Fruit fly (Drosophila melanogaster): ENCODE measurements around the gene Hsp68.
A peak's percentile ranks its signal among the peaks of the same experiment; 100 is the strongest.

Hsp68 gene

dm6 chr3R:24037538-24038265 is 19.4 kb downstream of the Hsp68 start, which contains the start of gene spas (continued):
- TF ChIP-seq exex (tag; optimal IDR thresholded peaks at IDR 0.05), result peak; percentile 0
- no peak for TF ChIP-seq pros (GFP tag; optimal IDR thresholded peaks at IDR 0.05)
- TF ChIP-seq CG8944 (GFP tag; optimal IDR thresholded peaks at IDR 0.05), result peak; percentile 58
- TF ChIP-seq CG7987 (GFP tag; optimal IDR thresholded peaks at IDR 0.05), result no peak
- peak; percentile 46 for TF ChIP-seq Fer3 (tag; optimal IDR thresholded peaks at IDR 0.05)
- TF ChIP-seq CG7745 (tag; optimal IDR thresholded peaks at IDR 0.05), result no peak
- no peak; the same call in 1 of the 2 replicates for TF ChIP-seq crol (GFP tag; IDR thresholded peaks at IDR 0.05)
- peak; percentile 52; the same call in 1 of the 3 replicates for TF ChIP-seq Mrtf (GFP tag; IDR thresholded peaks at IDR 0.05)
- TF ChIP-seq Hmx (GFP tag; optimal IDR thresholded peaks at IDR 0.05), result no peak
- peak; percentile 69; the same call in 1 of the 2 replicates for TF ChIP-seq ap (GFP tag; IDR thresholded peaks at IDR 0.05)
- TF ChIP-seq CG7556 (GFP tag; optimal IDR thresholded peaks at IDR 0.05), result peak; percentile 49
- 0 out of 3 replicates have a peak, but pooled peaks have one; percentile 37 for TF ChIP-seq C15 (GFP tag; IDR thresholded peaks at IDR 0.05)
- peak; percentile 44; the same call in 1 of the 2 replicates for TF ChIP-seq Taf1 (GFP tag; IDR thresholded peaks at IDR 0.05)
- TF ChIP-seq Ravus (GFP tag; IDR thresholded peaks at IDR 0.05), result no peak
- no peak for TF ChIP-seq sqz (GFP tag; optimal IDR thresholded peaks at IDR 0.05)
- peak; percentile 94 for TF ChIP-seq Bgb (GFP tag; IDR thresholded peaks at IDR 0.05; ENCODE audit: partially characterized antibody)
- peak; percentile 84 for TF ChIP-seq trem (tag; optimal IDR thresholded peaks at IDR 0.05)
- peak; percentile 57 for TF ChIP-seq az2 (GFP tag; optimal IDR thresholded peaks at IDR 0.05)
- TF ChIP-seq CG15479 (GFP tag; optimal IDR thresholded peaks at IDR 0.05), result no peak
- no peak for TF ChIP-seq ac (GFP tag; optimal IDR thresholded peaks at IDR 0.05)
- TF ChIP-seq nerfin-1 (tag; optimal IDR thresholded peaks at IDR 0.05), result peak; percentile 53
- TF ChIP-seq CG15073 (GFP tag; optimal IDR thresholded peaks at IDR 0.05), result peak; percentile 26
- 0 out of 3 replicates have a peak, but pooled peaks have one; percentile 26 for TF ChIP-seq CG2199 (GFP tag; IDR thresholded peaks at IDR 0.05)
- no peak; the same call in 2 of the 3 replicates for TF ChIP-seq jigr1 (GFP tag; IDR thresholded peaks at IDR 0.05)
- peak; percentile 96 for TF ChIP-seq Sry-β (GFP tag; optimal IDR thresholded peaks at IDR 0.05)
- TF ChIP-seq sna (GFP tag; IDR thresholded peaks at IDR 0.05; ENCODE audit: partially characterized antibody), result peak; percentile 96
- peak; percentile 59 for TF ChIP-seq zen (tag; optimal IDR thresholded peaks at IDR 0.05)
- TF ChIP-seq gem (tag; optimal IDR thresholded peaks at IDR 0.05), result peak; percentile 80
- TF ChIP-seq Dp (GFP tag; optimal IDR thresholded peaks at IDR 0.05), result peak; percentile 31
- TF ChIP-seq CG6254 (GFP tag; optimal IDR thresholded peaks at IDR 0.05), result peak; percentile 22
- TF ChIP-seq zfh1 (GFP tag; IDR thresholded peaks at IDR 0.05), result peak; percentile 87
- TF ChIP-seq zfh2 (GFP tag; optimal IDR thresholded peaks at IDR 0.05), result peak; percentile 82
- peak; percentile 42 for TF ChIP-seq CG11398 (GFP tag; optimal IDR thresholded peaks at IDR 0.05)
- TF ChIP-seq Trl (optimal IDR thresholded peaks at IDR 0.05), result no peak
- TF ChIP-seq Trl (GFP tag; optimal IDR thresholded peaks at IDR 0.05), result peak; percentile 67
- no peak for TF ChIP-seq Kr (GFP tag; optimal IDR thresholded peaks at IDR 0.05)
- peak; percentile 64 for TF ChIP-seq CG18764 (GFP tag; optimal IDR thresholded peaks at IDR 0.05)
- peak; percentile 67 for TF ChIP-seq HmgZ (tag; optimal IDR thresholded peaks at IDR 0.05)
- TF ChIP-seq CrebB (tag; optimal IDR thresholded peaks at IDR 0.05), result no peak
- peak; percentile 40 for TF ChIP-seq fd3F (GFP tag; optimal IDR thresholded peaks at IDR 0.05)
- peak; percentile 81 for TF ChIP-seq CG16815 (GFP tag; optimal IDR thresholded peaks at IDR 0.05)
- TF ChIP-seq danr (GFP tag; IDR thresholded peaks at IDR 0.05), result peak; percentile 50; the same call in 1 of the 2 replicates
- no peak for TF ChIP-seq CG31388 (GFP tag; optimal IDR thresholded peaks at IDR 0.05)
- peak; percentile 96 for TF ChIP-seq amos (GFP tag; IDR thresholded peaks at IDR 0.05; ENCODE audit: partially characterized antibody)
- TF ChIP-seq NC2α (GFP tag; optimal IDR thresholded peaks at IDR 0.05), result peak; percentile 13
- no peak for TF ChIP-seq sima (GFP tag; optimal IDR thresholded peaks at IDR 0.05)
- TF ChIP-seq Gsc (GFP tag; IDR thresholded peaks at IDR 0.05), result peak; percentile 49; the same call in 1 of the 2 replicates
- peak; percentile 34 for TF ChIP-seq caup (GFP tag; optimal IDR thresholded peaks at IDR 0.05; ENCODE audit: severe bottlenecking)
- TF ChIP-seq Rx (GFP tag; IDR thresholded peaks at IDR 0.05), result 0 out of 2 replicates have a peak, but pooled peaks have one; percentile 32

All from whole organism, embryonic.